Worm (Caenorhabditis elegans): ENCODE measurements around the gene rbm-39.

Gene rbm-39

DNA sequence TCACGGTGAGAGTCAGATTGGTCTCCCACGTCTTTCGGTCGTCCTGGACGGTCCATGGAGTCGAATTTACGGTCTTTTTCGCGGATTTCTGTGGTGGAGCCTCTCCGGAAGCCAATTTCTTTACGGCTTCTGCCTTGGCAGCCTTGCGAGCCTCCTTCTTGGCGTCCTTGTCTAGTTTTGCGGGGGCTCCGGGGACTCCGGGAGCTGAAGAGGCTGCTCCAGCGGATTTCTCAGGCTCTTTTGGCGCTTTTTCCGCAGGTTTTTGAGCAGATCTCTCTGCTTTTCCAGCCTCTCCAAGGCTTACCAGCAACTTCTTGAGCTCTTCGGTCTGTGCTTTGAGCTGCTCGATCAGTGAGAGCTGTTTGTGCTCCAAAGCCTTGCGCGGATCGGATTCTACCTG is 43.3 kb downstream of the rbm-39 start:
- no peak for TF ChIP-seq cog-1 (tag; optimal IDR thresholded peaks at IDR 0.05)
- no peak for TF ChIP-seq med-1 (GFP tag; optimal IDR thresholded peaks at IDR 0.05; ENCODE audit: insufficient read depth)
- no peak for TF ChIP-seq tab-1 (GFP tag; IDR thresholded peaks at IDR 0.05)
- no peak for TF ChIP-seq ref-1 (GFP tag; conservative IDR thresholded peaks at IDR 0.05)
- TF ChIP-seq T22C8.4 (GFP tag; IDR thresholded peaks at IDR 0.05), result no peak
- TF ChIP-seq ztf-29 (GFP tag; IDR thresholded peaks at IDR 0.05), result no peak
- TF ChIP-seq flt-1 (GFP tag; IDR thresholded peaks at IDR 0.05), result no peak
- no peak for TF ChIP-seq ztf-23 (GFP tag; IDR thresholded peaks at IDR 0.05)
- TF ChIP-seq klf-2 (GFP tag; conservative IDR thresholded peaks at IDR 0.05), result no peak

DNA sequence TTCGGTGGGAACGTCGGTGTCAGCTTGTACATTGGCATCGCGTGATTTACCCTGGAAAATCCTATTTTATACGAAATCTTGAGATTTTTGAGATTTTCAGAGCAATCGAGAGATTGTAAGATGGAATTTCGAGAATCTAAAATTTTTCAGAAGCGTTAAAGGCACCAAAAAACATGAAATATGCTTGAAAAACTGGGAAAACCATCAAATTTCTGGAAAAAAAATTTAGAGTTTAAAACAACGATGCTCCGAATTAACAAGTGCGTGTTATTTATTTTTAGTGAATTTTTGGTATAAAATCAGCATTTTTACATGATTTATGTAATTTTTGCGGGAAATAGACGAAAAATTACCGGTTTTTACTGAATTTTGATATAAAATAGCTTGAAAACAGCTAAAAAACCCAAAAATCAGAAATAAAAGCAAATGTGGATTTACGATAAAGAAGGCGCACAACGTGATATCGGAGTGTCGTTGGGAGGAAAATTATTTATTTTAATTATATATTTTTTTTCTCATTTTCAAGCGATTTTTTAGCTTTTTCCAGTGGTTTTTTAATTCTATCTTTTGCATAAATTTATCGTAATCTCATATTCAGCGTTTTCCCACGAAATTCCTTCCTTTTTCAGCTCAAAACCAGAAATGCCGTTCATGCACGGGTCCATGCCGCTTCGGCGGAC is 44.0 kb downstream of the rbm-39 start, which contains the start of the genes Y55F3AM.13 and mrps-25:
Y55F3AM.13 (minus strand) TSS at position 51 of the 680 bp plus-strand sequence.
mrps-25 (plus strand) TSS at position 630 of the 680 bp plus-strand sequence.
- no peak for TF ChIP-seq T22C8.4 (GFP tag; IDR thresholded peaks at IDR 0.05)
- no peak for TF ChIP-seq tab-1 (GFP tag; IDR thresholded peaks at IDR 0.05)
- TF ChIP-seq ztf-23 (GFP tag; IDR thresholded peaks at IDR 0.05), result no peak
- no peak for TF ChIP-seq cog-1 (tag; optimal IDR thresholded peaks at IDR 0.05)
- TF ChIP-seq ztf-29 (GFP tag; IDR thresholded peaks at IDR 0.05), result no peak
- TF ChIP-seq klf-2 (GFP tag; conservative IDR thresholded peaks at IDR 0.05), result no peak
- TF ChIP-seq flt-1 (GFP tag; IDR thresholded peaks at IDR 0.05), result no peak
- TF ChIP-seq ref-1 (GFP tag; conservative IDR thresholded peaks at IDR 0.05), result no peak
- no peak for TF ChIP-seq med-1 (GFP tag; optimal IDR thresholded peaks at IDR 0.05; ENCODE audit: insufficient read depth)

DNA sequence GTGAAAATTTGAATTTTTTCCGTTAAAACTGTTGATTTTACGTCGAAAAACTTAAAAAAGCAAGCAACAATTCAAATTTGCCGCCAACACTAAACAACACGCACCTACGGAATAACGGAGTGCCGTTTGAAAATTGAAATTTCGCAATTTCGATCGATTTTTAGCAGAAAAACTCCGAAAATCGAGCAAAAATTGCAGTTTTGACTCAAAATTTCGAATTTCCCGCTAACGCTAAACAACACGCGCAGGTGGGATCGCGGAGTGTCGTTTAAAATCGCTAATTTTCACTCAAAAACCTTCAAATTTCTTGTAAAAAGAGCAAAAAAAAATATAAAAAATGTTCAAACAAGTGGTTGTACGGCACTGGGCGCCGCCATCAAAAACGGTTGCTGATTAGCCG is 46.1 kb downstream of the rbm-39 start:
- no peak for TF ChIP-seq cog-1 (tag; optimal IDR thresholded peaks at IDR 0.05)
- no peak for TF ChIP-seq flt-1 (GFP tag; IDR thresholded peaks at IDR 0.05)
- TF ChIP-seq ztf-29 (GFP tag; IDR thresholded peaks at IDR 0.05), result no peak
- TF ChIP-seq klf-2 (GFP tag; conservative IDR thresholded peaks at IDR 0.05), result no peak
- no peak for TF ChIP-seq med-1 (GFP tag; optimal IDR thresholded peaks at IDR 0.05; ENCODE audit: insufficient read depth)
- TF ChIP-seq T22C8.4 (GFP tag; IDR thresholded peaks at IDR 0.05), result no peak
- TF ChIP-seq tab-1 (GFP tag; IDR thresholded peaks at IDR 0.05), result no peak
- TF ChIP-seq ztf-23 (GFP tag; IDR thresholded peaks at IDR 0.05), result no peak
- no peak for TF ChIP-seq ref-1 (GFP tag; conservative IDR thresholded peaks at IDR 0.05)

DNA sequence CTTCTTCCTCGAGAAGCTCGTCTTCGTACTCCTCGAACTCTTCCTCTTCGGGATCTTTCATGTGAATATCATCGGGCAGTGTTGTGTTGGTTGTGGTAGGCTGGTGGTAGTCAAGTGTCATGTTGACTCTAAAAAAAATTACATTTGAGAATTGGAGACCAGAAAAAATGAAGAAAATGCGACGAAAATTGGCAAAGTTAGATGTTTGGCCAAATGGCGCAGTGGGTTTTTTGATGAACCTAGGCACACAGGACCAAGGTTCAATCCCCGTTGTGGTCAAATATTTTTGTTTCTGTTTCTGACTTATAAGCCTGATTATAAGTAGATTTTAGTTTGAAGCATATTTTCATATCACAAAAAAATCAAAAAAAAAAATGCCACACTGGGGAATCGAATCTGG is 50.6 kb downstream of the rbm-39 start:
- TF ChIP-seq ref-1 (GFP tag; conservative IDR thresholded peaks at IDR 0.05) (no peak), ztf-29 (GFP tag; IDR thresholded peaks at IDR 0.05) (no peak), flt-1 (GFP tag; IDR thresholded peaks at IDR 0.05) (no peak), tab-1 (GFP tag; IDR thresholded peaks at IDR 0.05) (no peak), cog-1 (tag; optimal IDR thresholded peaks at IDR 0.05) (no peak), med-1 (GFP tag; optimal IDR thresholded peaks at IDR 0.05; ENCODE audit: insufficient read depth) (no peak), T22C8.4 (GFP tag; IDR thresholded peaks at IDR 0.05) (no peak), ztf-23 (GFP tag; IDR thresholded peaks at IDR 0.05) (no peak), klf-2 (GFP tag; conservative IDR thresholded peaks at IDR 0.05) (no peak)

DNA sequence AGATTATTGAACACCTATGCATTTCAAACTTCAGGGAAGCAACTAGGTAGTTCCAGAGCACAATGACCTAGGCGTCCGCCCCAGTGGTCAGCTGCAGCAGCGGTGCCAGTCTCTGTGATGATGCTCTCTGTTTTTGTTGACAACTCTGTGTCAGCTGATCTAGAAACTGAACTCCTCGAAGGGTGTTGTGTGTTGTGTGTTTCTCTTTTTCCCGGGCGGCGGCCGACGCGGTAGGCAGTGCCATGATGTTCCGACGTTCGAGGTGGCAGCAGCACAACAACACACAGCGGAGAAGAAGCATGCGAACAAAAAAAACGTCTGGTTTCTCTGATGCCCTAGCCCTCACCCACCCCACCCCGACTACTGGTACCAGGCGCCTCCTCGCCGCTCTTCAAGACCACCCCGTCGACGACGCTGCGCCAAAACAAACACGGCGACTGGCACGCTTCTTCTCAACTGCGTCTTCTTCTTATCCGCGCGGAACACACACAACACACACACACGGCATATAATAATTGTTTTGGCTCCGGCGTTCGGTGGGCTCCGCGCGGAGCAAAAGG is 51.9 kb downstream of the rbm-39 start:
- TF ChIP-seq T22C8.4 (GFP tag; IDR thresholded peaks at IDR 0.05) (no peak), ztf-23 (GFP tag; IDR thresholded peaks at IDR 0.05) (no peak), ref-1 (GFP tag; conservative IDR thresholded peaks at IDR 0.05) (no peak), ztf-29 (GFP tag; IDR thresholded peaks at IDR 0.05) (no peak), flt-1 (GFP tag; IDR thresholded peaks at IDR 0.05) (no peak), cog-1 (tag; optimal IDR thresholded peaks at IDR 0.05) (no peak), tab-1 (GFP tag; IDR thresholded peaks at IDR 0.05) (no peak), klf-2 (GFP tag; conservative IDR thresholded peaks at IDR 0.05) (no peak), med-1 (GFP tag; optimal IDR thresholded peaks at IDR 0.05; ENCODE audit: insufficient read depth) (no peak)

DNA sequence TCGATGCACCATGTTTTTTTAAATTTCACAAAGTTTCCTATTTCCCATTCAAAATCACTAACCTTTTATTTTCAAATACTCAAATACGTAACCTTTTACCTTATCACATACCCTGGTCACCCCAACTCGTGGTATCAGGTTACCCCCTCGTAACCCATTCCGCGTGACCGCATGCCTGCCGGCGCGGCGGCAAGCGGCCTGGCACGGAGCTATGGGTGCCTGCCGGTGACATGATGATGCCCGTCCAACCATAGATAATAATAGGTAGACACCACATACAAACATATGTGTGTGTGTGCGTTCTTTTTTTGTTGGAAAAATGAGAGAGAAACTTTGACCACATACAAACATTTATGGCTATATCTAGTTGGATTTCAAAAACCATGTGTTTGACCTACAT is 53.1 kb downstream of the rbm-39 start:
- TF ChIP-seq ztf-23 (GFP tag; IDR thresholded peaks at IDR 0.05) (no peak), med-1 (GFP tag; optimal IDR thresholded peaks at IDR 0.05; ENCODE audit: insufficient read depth) (no peak), tab-1 (GFP tag; IDR thresholded peaks at IDR 0.05) (no peak), cog-1 (tag; optimal IDR thresholded peaks at IDR 0.05) (no peak), ref-1 (GFP tag; conservative IDR thresholded peaks at IDR 0.05) (no peak), flt-1 (GFP tag; IDR thresholded peaks at IDR 0.05) (no peak), klf-2 (GFP tag; conservative IDR thresholded peaks at IDR 0.05) (no peak), T22C8.4 (GFP tag; IDR thresholded peaks at IDR 0.05) (no peak), ztf-29 (GFP tag; IDR thresholded peaks at IDR 0.05) (no peak)

DNA sequence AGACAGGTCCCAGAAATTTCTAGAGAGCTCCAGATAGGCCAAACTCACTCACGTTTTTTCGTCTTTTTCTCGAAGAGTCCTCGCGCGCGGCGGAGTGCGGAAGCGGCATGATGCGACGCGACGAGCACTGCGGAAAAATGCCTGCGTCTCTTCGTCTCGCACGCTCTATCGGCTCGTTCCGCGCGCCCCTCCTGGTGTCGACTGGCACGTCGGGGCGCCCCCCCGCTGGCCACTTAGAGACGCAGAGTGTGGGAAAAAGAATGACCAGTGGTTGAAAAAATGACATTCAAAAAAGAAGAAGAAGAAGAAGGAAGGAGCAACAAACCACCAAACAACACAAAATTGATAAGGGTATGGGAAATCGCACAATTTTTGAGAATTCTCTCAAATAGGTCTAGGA is 55.0 kb downstream of the rbm-39 start, which contains the start of gene znf-782:
znf-782 (minus strand) TSS at position 96 of the 400 bp plus-strand sequence.
- TF ChIP-seq ztf-23 (GFP tag; IDR thresholded peaks at IDR 0.05) (0 out of 2 replicates have a peak, but pooled peaks have one; percentile 44), tab-1 (GFP tag; IDR thresholded peaks at IDR 0.05) (no peak)

DNA sequence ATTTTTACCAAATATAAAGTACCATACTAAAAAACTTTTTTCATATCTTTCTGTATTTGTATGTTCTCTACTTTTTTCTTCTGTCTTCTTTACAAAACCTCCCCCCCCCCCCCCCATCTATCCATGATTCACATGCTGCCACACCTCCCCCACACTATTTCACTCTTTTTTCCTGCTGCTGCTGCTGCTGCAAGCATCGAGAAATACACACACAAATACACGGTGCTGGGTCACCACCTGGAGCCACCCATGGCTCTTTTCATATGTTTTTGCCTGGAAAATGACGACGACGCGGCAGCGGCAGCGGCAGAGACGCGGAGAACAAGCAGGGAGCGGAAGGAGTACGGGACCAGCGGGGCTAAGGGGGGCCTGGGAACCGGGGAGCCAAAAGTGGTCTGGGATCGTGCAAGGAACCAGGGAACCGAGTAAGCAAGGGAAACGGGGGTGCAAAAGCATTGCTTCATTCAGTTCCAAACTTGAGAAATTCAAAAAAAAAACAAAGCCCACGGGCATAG is 56.4 kb downstream of the rbm-39 start:
- no peak for TF ChIP-seq tab-1 (GFP tag; IDR thresholded peaks at IDR 0.05)
- TF ChIP-seq ref-1 (GFP tag; conservative IDR thresholded peaks at IDR 0.05), result no peak
- no peak for TF ChIP-seq ztf-23 (GFP tag; IDR thresholded peaks at IDR 0.05)

All from whole organism, midembryonic.